Worm (Caenorhabditis elegans): ENCODE data around the gene sid-2.

sid-2 gene

DNA sequence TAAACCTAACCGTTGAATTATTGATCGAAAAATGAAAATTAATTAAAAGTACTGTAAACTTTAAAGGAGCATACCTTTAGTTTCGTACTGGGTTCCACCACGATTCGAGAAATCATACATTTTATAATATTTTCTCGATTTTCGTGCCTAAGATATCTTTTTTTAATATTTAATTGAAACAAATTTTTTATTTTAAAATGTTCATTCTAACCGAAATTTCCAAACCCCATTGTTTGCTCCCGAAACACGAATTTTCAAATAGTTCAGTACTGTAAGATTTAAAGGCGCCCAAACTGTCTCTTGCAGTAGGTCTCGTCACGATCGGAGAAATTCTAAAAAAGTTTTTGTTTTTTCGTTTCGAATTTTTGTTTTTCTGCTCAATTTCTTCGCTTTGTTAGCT lies 35.7 kb downstream of the sid-2 start:
- TF ChIP-seq ceh-39 (tag; optimal IDR thresholded peaks at IDR 0.05) (no peak), unc-39 (tag; optimal IDR thresholded peaks at IDR 0.05) (no peak), ceh-43 (GFP tag; optimal IDR thresholded peaks at IDR 0.05) (no peak), M03D4.4 (tag; optimal IDR thresholded peaks at IDR 0.05) (no peak), lin-32 (GFP tag; optimal IDR thresholded peaks at IDR 0.05) (no peak), tbx-8 (GFP tag; optimal IDR thresholded peaks at IDR 0.05) (no peak), hlh-1 (tag; optimal IDR thresholded peaks at IDR 0.05) (no peak), ceh-83 (GFP tag; optimal IDR thresholded peaks at IDR 0.05) (no peak), ham-2 (GFP tag; optimal IDR thresholded peaks at IDR 0.05) (no peak)

DNA sequence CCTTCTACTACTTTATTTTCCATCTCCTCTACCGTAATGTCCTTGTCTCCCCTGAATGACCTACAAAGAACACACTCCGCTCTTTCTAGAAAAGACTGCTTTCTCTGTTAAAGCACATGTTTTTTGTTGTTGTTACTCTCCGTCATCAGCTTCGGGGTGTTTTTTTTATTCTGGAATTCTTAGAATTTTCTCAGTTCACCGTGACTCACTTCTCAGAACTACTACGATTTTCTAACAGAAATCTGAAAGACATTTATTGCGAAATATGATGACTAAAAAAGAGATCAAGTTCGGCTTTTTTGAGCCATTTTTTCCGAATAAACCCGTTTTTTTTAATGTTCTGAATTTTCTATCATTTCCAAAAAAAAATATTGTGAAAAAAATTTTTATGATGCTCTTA lies 37.0 kb downstream of the sid-2 start:
- TF ChIP-seq lin-32 (GFP tag; optimal IDR thresholded peaks at IDR 0.05) (no peak), ceh-83 (GFP tag; optimal IDR thresholded peaks at IDR 0.05) (no peak), sem-2 (GFP tag; optimal IDR thresholded peaks at IDR 0.05) (no peak), bed-3 (GFP tag; optimal IDR thresholded peaks at IDR 0.05) (no peak), nhr-12 (tag; optimal IDR thresholded peaks at IDR 0.05) (no peak), M03D4.4 (tag; optimal IDR thresholded peaks at IDR 0.05) (no peak), lsy-2 (tag; optimal IDR thresholded peaks at IDR 0.05) (no peak), pha-4 (tag; optimal IDR thresholded peaks at IDR 0.05) (no peak), ceh-39 (tag; optimal IDR thresholded peaks at IDR 0.05) (no peak), nhr-76 (tag; optimal IDR thresholded peaks at IDR 0.05) (no peak), mab-5 (tag; optimal IDR thresholded peaks at IDR 0.05) (no peak), mep-1 (tag; optimal IDR thresholded peaks at IDR 0.05) (no peak), tbx-8 (GFP tag; optimal IDR thresholded peaks at IDR 0.05) (no peak), ces-1 (GFP tag; optimal IDR thresholded peaks at IDR 0.05) (no peak), sptf-1 (tag; optimal IDR thresholded peaks at IDR 0.05) (no peak), blmp-1 (tag; optimal IDR thresholded peaks at IDR 0.05) (no peak), hlh-1 (tag; optimal IDR thresholded peaks at IDR 0.05) (no peak), nhr-2 (tag; optimal IDR thresholded peaks at IDR 0.05) (no peak)

DNA sequence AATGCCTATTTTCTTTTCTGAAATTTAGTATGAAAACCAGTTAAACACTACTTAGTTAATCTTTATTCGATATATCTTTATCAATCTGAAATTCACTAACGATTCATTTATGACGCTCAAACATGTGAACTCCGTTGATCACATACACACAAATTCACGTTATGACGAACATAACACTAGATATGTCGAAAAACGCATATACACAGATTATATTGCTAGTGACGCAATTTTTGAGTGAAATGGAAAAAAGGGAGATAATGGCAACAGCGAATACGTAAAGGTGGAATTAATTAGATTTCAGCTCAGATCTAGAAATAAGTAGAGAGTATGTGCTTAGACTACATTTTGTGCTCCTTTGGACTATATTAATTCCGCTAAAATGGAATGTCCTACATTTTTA lies 37.6 kb downstream of the sid-2 start:
- TF ChIP-seq lin-13 (tag; optimal IDR thresholded peaks at IDR 0.05) (no peak), elt-1 (tag; optimal IDR thresholded peaks at IDR 0.05; ENCODE audit: borderline replicate concordance, insufficient read depth) (no peak), blmp-1 (tag; optimal IDR thresholded peaks at IDR 0.05) (no peak), flh-1 (GFP tag; optimal IDR thresholded peaks at IDR 0.05) (no peak), elt-3 (tag; optimal IDR thresholded peaks at IDR 0.05) (no peak), ham-2 (GFP tag; optimal IDR thresholded peaks at IDR 0.05) (no peak), ces-1 (GFP tag; optimal IDR thresholded peaks at IDR 0.05) (no peak), lsy-2 (tag; optimal IDR thresholded peaks at IDR 0.05) (no peak), tbx-8 (GFP tag; optimal IDR thresholded peaks at IDR 0.05) (no peak), mls-2 (tag; optimal IDR thresholded peaks at IDR 0.05) (no peak), M03D4.4 (tag; optimal IDR thresholded peaks at IDR 0.05) (no peak), hlh-1 (tag; optimal IDR thresholded peaks at IDR 0.05) (no peak), nhr-76 (tag; optimal IDR thresholded peaks at IDR 0.05) (no peak), snpc-4 (tag; optimal IDR thresholded peaks at IDR 0.05) (no peak), lin-32 (GFP tag; optimal IDR thresholded peaks at IDR 0.05) (no peak), pha-4 (tag; optimal IDR thresholded peaks at IDR 0.05) (no peak), ceh-83 (GFP tag; optimal IDR thresholded peaks at IDR 0.05) (no peak)

DNA sequence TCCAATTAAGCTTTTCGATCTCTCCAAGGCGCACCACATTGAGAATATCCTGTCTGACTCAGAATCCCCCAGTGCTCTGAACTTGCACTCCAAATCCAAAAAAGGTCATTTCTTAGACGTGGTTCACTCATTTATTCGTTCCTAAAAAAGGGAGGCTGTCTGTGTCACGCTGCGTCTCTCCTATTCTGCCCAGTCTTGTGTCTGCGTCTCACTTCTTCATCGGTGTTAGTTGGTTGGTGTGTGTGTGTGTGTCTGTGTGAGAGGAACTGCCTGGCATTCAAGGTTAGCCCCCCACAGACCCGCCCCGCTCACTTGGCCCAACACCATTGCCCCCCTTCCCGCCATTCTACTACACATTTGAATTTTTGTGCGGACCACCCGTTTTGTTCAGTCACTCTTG lies 38.3 kb downstream of the sid-2 start:
- TF ChIP-seq ceh-39 (tag; optimal IDR thresholded peaks at IDR 0.05) (no peak), hlh-1 (tag; optimal IDR thresholded peaks at IDR 0.05) (peak; percentile 32), nhr-12 (tag; optimal IDR thresholded peaks at IDR 0.05) (no peak), nhr-2 (tag; optimal IDR thresholded peaks at IDR 0.05) (peak; percentile 74), lsy-2 (tag; optimal IDR thresholded peaks at IDR 0.05) (peak; percentile 34), unc-62 (GFP tag; optimal IDR thresholded peaks at IDR 0.05) (peak; percentile 30), elt-3 (tag; optimal IDR thresholded peaks at IDR 0.05) (no peak), cnd-1 (tag; optimal IDR thresholded peaks at IDR 0.05) (peak; percentile 53), bed-3 (GFP tag; optimal IDR thresholded peaks at IDR 0.05) (no peak), nhr-76 (tag; optimal IDR thresholded peaks at IDR 0.05) (no peak), unc-120 (tag; optimal IDR thresholded peaks at IDR 0.05; ENCODE audit: poor library complexity, severe bottlenecking) (peak; percentile 99), sem-2 (GFP tag; optimal IDR thresholded peaks at IDR 0.05) (no peak), ces-1 (GFP tag; optimal IDR thresholded peaks at IDR 0.05) (peak; percentile 55), pha-4 (tag; optimal IDR thresholded peaks at IDR 0.05) (peak; percentile 55), ceh-43 (GFP tag; optimal IDR thresholded peaks at IDR 0.05) (no peak), drap-1 (GFP tag; optimal IDR thresholded peaks at IDR 0.05) (peak; percentile 69), blmp-1 (tag; optimal IDR thresholded peaks at IDR 0.05) (no peak), lin-13 (tag; optimal IDR thresholded peaks at IDR 0.05) (peak; percentile 56), sptf-1 (tag; optimal IDR thresholded peaks at IDR 0.05) (peak; percentile 17), zip-8 (tag; optimal IDR thresholded peaks at IDR 0.05) (no peak), mep-1 (tag; optimal IDR thresholded peaks at IDR 0.05) (peak; percentile 8), ham-2 (GFP tag; optimal IDR thresholded peaks at IDR 0.05) (peak; percentile 84), flh-1 (GFP tag; optimal IDR thresholded peaks at IDR 0.05) (peak; percentile 24), elt-1 (tag; optimal IDR thresholded peaks at IDR 0.05; ENCODE audit: borderline replicate concordance, insufficient read depth) (no peak), unc-39 (tag; optimal IDR thresholded peaks at IDR 0.05) (no peak), ztf-11 (tag; optimal IDR thresholded peaks at IDR 0.05) (peak; percentile 5), mab-5 (tag; optimal IDR thresholded peaks at IDR 0.05) (no peak), nhr-237 (tag; optimal IDR thresholded peaks at IDR 0.05) (no peak), lin-32 (GFP tag; optimal IDR thresholded peaks at IDR 0.05) (peak; percentile 10), ceh-83 (GFP tag; optimal IDR thresholded peaks at IDR 0.05) (no peak), snpc-4 (tag; optimal IDR thresholded peaks at IDR 0.05) (no peak), nhr-28 (tag; optimal IDR thresholded peaks at IDR 0.05) (no peak), mls-2 (tag; optimal IDR thresholded peaks at IDR 0.05) (peak; percentile 73), M03D4.4 (tag; optimal IDR thresholded peaks at IDR 0.05) (peak; percentile 53), tbx-8 (GFP tag; optimal IDR thresholded peaks at IDR 0.05) (no peak)

All from whole organism, mixed stage, embryonic.